Worm (Caenorhabditis elegans) whole organism, L4 larva: ENCODE results near the gene pri-1.

Experiments used
- F10B5.3 ChIP-seq: sonication (generic microtip); optimal IDR thresholded peaks from 2 replicates; lab custom pipeline; 2016; ENCODE audit warnings: mild to moderate bottlenecking, missing genetic modification characterization, missing compliant biosample characterization
- T26A8.4 ChIP-seq: fragments of 200-800 bp; sonication (Bioruptor generic); IDR thresholded peaks from 2 replicates; pipeline ENCODE4 v1.3.6; 2022; ENCODE audit warnings: missing genetic modification characterization, missing compliant biosample characterization
- Y105C5A.15 ChIP-seq: fragments of 200-800 bp; sonication (Bioruptor generic); IDR thresholded peaks from 2 replicates; pipeline ENCODE4 v1.3.6; 2022; ENCODE audit warnings: missing genetic modification characterization, missing compliant biosample characterization
- aha-1 ChIP-seq: fragments of 150-350 bp; peaks from one replicate; lab custom pipeline; 2014; ENCODE audit warnings: missing biosample characterization, missing genetic modification characterization
- ama-1 ChIP-seq: fragments of 150-350 bp; optimal IDR thresholded peaks from 2 replicates; lab custom pipeline; 2014; ENCODE audit warnings: inconsistent platforms, mixed read lengths
- ceh-20 ChIP-seq: fragments of 200-800 bp; sonication (Bioruptor generic); IDR thresholded peaks from 2 replicates; pipeline ENCODE4 v1.3.6; 2022; ENCODE audit warnings: missing genetic modification reagents, missing genetic modification characterization, missing compliant biosample characterization
- ceh-32 ChIP-seq: sonication (generic microtip); optimal IDR thresholded peaks from 2 replicates; lab custom pipeline; 2016; ENCODE audit warnings: mild to moderate bottlenecking, missing genetic modification characterization, missing compliant biosample characterization; ENCODE audit not compliant: poor library complexity
- ceh-62 ChIP-seq: sonication (generic microtip); optimal IDR thresholded peaks from 2 replicates; lab custom pipeline; 2017; ENCODE audit warnings: missing biosample characterization, missing genetic modification characterization
- cey-2 ChIP-seq: sonication (generic microtip); optimal IDR thresholded peaks from 3 replicates; lab custom pipeline; 2017; ENCODE audit warnings: missing genetic modification characterization, mild to moderate bottlenecking, missing compliant biosample characterization, antibody characterized with exemption, borderline replicate concordance; ENCODE audit not compliant: insufficient read depth
- ctbp-1 ChIP-seq: fragments of 200-800 bp; sonication (Bioruptor generic); IDR thresholded peaks from 2 replicates; pipeline ENCODE4 v1.3.6; 2022; ENCODE audit warnings: missing genetic modification reagents, missing genetic modification characterization, missing compliant biosample characterization
- daf-16 ChIP-seq, 3 experiments: sonication (generic microtip); optimal IDR thresholded peaks; 2 replicates each; lab custom pipeline; 2016 to 2017; ENCODE audit warnings: missing genetic modification characterization in 3 of 3, missing genetic modification reagents in 3 of 3, mild to moderate bottlenecking in 2 of 3, missing compliant biosample characterization in 2 of 3, missing biosample characterization in 1 of 3, moderate library complexity in 1 of 3
- daf-19 ChIP-seq: fragments of 200-800 bp; sonication (Bioruptor generic); conservative IDR thresholded peaks from 2 replicates; pipeline ENCODE4 v1.3.6; 2022; ENCODE audit warnings: missing genetic modification characterization, missing compliant biosample characterization
- daf-8 ChIP-seq: fragments of 200-800 bp; sonication (Bioruptor generic); IDR thresholded peaks from 2 replicates; pipeline ENCODE4 v1.3.6; 2022; ENCODE audit warnings: missing genetic modification characterization, missing compliant biosample characterization
- dmd-6 ChIP-seq: fragments of 200-800 bp; sonication (Bioruptor generic); IDR thresholded peaks from 2 replicates; pipeline ENCODE4 v1.3.6; 2022; ENCODE audit warnings: missing genetic modification reagents, missing genetic modification characterization, missing compliant biosample characterization
- dmd-8 ChIP-seq: fragments of 200-800 bp; sonication (Bioruptor generic); IDR thresholded peaks from 2 replicates; pipeline ENCODE4 v1.3.6; 2022; ENCODE audit warnings: missing genetic modification characterization, missing compliant biosample characterization
- dpl-1 ChIP-seq: fragments of 150-350 bp; optimal IDR thresholded peaks from 2 replicates; lab custom pipeline; 2014; ENCODE audit warnings: missing biosample characterization, missing genetic modification reagents, missing genetic modification characterization
- duxl-1 ChIP-seq: sonication (generic microtip); optimal IDR thresholded peaks from 2 replicates; lab custom pipeline; 2016; ENCODE audit warnings: mild to moderate bottlenecking, missing genetic modification characterization, moderate library complexity, missing compliant biosample characterization; ENCODE audit not compliant: poor library complexity
- dve-1 ChIP-seq: sonication (generic microtip); optimal IDR thresholded peaks from 2 replicates; lab custom pipeline; 2017; ENCODE audit warnings: antibody characterized with exemption, mild to moderate bottlenecking, missing genetic modification characterization, missing compliant biosample characterization; ENCODE audit not compliant: insufficient read depth
- egl-43 ChIP-seq: fragments of 200-800 bp; sonication (Bioruptor generic); IDR thresholded peaks from 2 replicates; pipeline ENCODE4 v1.3.6; 2022; ENCODE audit warnings: missing genetic modification reagents, missing genetic modification characterization, missing compliant biosample characterization
- fkh-10 ChIP-seq: fragments of 150-350 bp; optimal IDR thresholded peaks from 2 replicates; lab custom pipeline; 2014; ENCODE audit warnings: missing biosample characterization, missing genetic modification reagents, missing genetic modification characterization
- fos-1 ChIP-seq: fragments of 150-350 bp; optimal IDR thresholded peaks from 2 replicates; lab custom pipeline; 2014; ENCODE audit warnings: missing biosample characterization, missing genetic modification characterization
- hlh-11 ChIP-seq: fragments of 200-800 bp; sonication (Bioruptor generic); optimal IDR thresholded peaks from 2 replicates; lab custom pipeline; 2018; ENCODE audit warnings: mild to moderate bottlenecking, missing genetic modification characterization, missing compliant biosample characterization
- hlh-30 ChIP-seq: sonication (generic microtip); optimal IDR thresholded peaks from 2 replicates; lab custom pipeline; 2017; ENCODE audit warnings: antibody characterized with exemption, mild to moderate bottlenecking, missing genetic modification characterization, missing compliant biosample characterization; ENCODE audit not compliant: insufficient read depth
- jun-1 ChIP-seq: fragments of 150-350 bp; optimal IDR thresholded peaks from 2 replicates; lab custom pipeline; 2014; ENCODE audit warnings: missing biosample characterization, missing genetic modification reagents, missing genetic modification characterization
- lin-13 ChIP-seq: fragments of 150-350 bp; optimal IDR thresholded peaks from 2 replicates; lab custom pipeline; 2014; ENCODE audit warnings: missing biosample characterization, missing genetic modification reagents, missing genetic modification characterization
- lin-15B ChIP-seq: fragments of 150-350 bp; sonication (generic microtip); optimal IDR thresholded peaks from 3 replicates; lab custom pipeline; 2014; ENCODE audit warnings: missing biosample characterization, missing genetic modification characterization
- lin-38 ChIP-seq: fragments of 200-800 bp; sonication (Bioruptor generic); IDR thresholded peaks from 2 replicates; pipeline ENCODE4 v1.3.6; 2022; ENCODE audit warnings: missing genetic modification reagents, missing genetic modification characterization, missing compliant biosample characterization
- lir-3 ChIP-seq: sonication (generic microtip); optimal IDR thresholded peaks from 2 replicates; lab custom pipeline; 2016; ENCODE audit warnings: mild to moderate bottlenecking, missing genetic modification characterization, missing compliant biosample characterization
- lsy-2 ChIP-seq, 2 experiments: fragments of 150-350 bp in 1 of 2; sonication (generic microtip) in 1 of 2; optimal IDR thresholded peaks; 2 replicates each; lab custom pipeline; 2014 to 2017; ENCODE audit warnings: missing biosample characterization in 2 of 2, missing genetic modification characterization in 2 of 2
- mep-1 ChIP-seq: fragments of 150-350 bp; sonication (generic microtip); optimal IDR thresholded peaks from 3 replicates; lab custom pipeline; 2014; ENCODE audit warnings: missing biosample characterization, missing genetic modification characterization
- mes-2 ChIP-seq: sonication (generic microtip); optimal IDR thresholded peaks from 2 replicates; lab custom pipeline; 2016; ENCODE audit warnings: missing genotype, mild to moderate bottlenecking, missing genetic modification characterization, missing compliant biosample characterization; ENCODE audit not compliant: poor library complexity, severe bottlenecking
- nhr-10 ChIP-seq: fragments of 150-350 bp; optimal IDR thresholded peaks from 2 replicates; lab custom pipeline; 2014; ENCODE audit warnings: missing biosample characterization, missing genetic modification characterization
- nhr-28 ChIP-seq: fragments of 150-350 bp; optimal IDR thresholded peaks from 2 replicates; lab custom pipeline; 2014; ENCODE audit warnings: missing biosample characterization, missing genetic modification characterization
- nhr-41 ChIP-seq: fragments of 200-800 bp; sonication (Bioruptor generic); IDR thresholded peaks from 2 replicates; pipeline ENCODE4 v1.3.6; 2022; ENCODE audit warnings: missing genetic modification reagents, missing genetic modification characterization, missing compliant biosample characterization
- nhr-6 ChIP-seq: fragments of 150-350 bp; optimal IDR thresholded peaks from 2 replicates; lab custom pipeline; 2014; ENCODE audit warnings: missing biosample characterization, missing genetic modification characterization
- nhr-77 ChIP-seq: fragments of 150-350 bp; optimal IDR thresholded peaks from 2 replicates; lab custom pipeline; 2014; ENCODE audit warnings: missing biosample characterization, missing genetic modification characterization
- pha-4 ChIP-seq, 2 experiments: fragments of 150-350 bp in 1 of 2; fragments of 200-800 bp in 1 of 2; sonication (Bioruptor generic) in 1 of 2; IDR thresholded peaks in 1 of 2; optimal IDR thresholded peaks in 1 of 2; 2 replicates each; pipeline versions ENCODE4 v1.3.6 to Lab custom; 2014 to 2022; ENCODE audit warnings: missing genetic modification characterization in 2 of 2, missing genetic modification reagents in 2 of 2, missing biosample characterization in 1 of 2, missing compliant biosample characterization in 1 of 2
- pqm-1 ChIP-seq: sonication (generic microtip); optimal IDR thresholded peaks from 2 replicates; lab custom pipeline; 2017; ENCODE audit warnings: missing biosample characterization, missing genetic modification characterization
- set-16 ChIP-seq: fragments of 200-800 bp; sonication (Bioruptor generic); IDR thresholded peaks from 2 replicates; pipeline ENCODE4 v1.3.6; 2022; ENCODE audit warnings: missing genetic modification reagents, missing genetic modification characterization, missing compliant biosample characterization
- tra-1 ChIP-seq: fragments of 200-800 bp; sonication (Bioruptor generic); IDR thresholded peaks from 2 replicates; pipeline ENCODE4 v1.3.6; 2022; ENCODE audit warnings: missing genetic modification reagents, missing genetic modification characterization, missing compliant biosample characterization
- unc-62 ChIP-seq, 3 experiments: fragments of 150-350 bp in 1 of 3; sonication (generic microtip); optimal IDR thresholded peaks in 2 of 3; peaks in 1 of 3; 1 replicate in 1 of 3; 2 replicates in 2 of 3; lab custom pipeline; 2014 to 2017; ENCODE audit warnings: missing biosample characterization in 3 of 3, missing genetic modification characterization in 3 of 3, missing genetic modification reagents in 3 of 3, missing genotype in 1 of 3
- vab-7 ChIP-seq: fragments of 200-800 bp; sonication (Bioruptor generic); IDR thresholded peaks from 2 replicates; pipeline ENCODE4 v1.3.6; 2022; ENCODE audit warnings: missing genetic modification reagents, missing genetic modification characterization, missing compliant biosample characterization
- zip-2 ChIP-seq: fragments of 150-350 bp; optimal IDR thresholded peaks from 2 replicates; lab custom pipeline; 2014; ENCODE audit warnings: missing biosample characterization, missing genetic modification characterization
- ztf-7 ChIP-seq: fragments of 150-350 bp; optimal IDR thresholded peaks from 2 replicates; lab custom pipeline; 2014; ENCODE audit warnings: missing biosample characterization, missing genetic modification characterization

Gene pri-1

DNA sequence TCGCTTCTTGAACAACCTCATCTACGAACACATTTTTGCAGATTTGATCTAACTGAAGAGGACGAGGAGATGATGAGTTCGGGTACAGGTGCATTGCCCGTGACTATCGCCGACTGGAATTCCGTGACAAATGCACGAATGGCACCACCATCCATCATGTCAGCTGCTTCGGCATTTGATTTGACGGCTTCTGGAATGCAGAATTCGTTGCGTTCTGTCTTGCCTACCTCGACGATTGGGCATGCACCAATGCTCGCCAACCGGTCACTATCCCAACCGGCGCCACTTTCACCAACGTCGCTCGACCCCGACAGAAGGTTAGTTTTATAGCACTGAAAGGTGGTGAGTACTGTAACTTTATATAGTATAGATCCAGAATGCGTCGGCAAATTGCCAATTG lies 9.4 kb upstream of the pri-1 start:
- TF ChIP-seq unc-62 (GFP tag; optimal IDR thresholded peaks at IDR 0.05 in 1 of 2; lab: Kevin White, UChicago) (peak in 1 of 2 experiments; percentile 33), unc-62 (tag; optimal IDR thresholded peaks at IDR 0.05; lab: Kevin White, UChicago) (no peak), lin-38 (GFP tag; lab: Robert Waterston, UW) (no peak), dmd-8 (GFP tag; lab: Robert Waterston, UW) (0 out of 2 replicates have a peak, but pooled peaks have one; percentile 22), aha-1 (tag; lab: Kevin White, UChicago) (peak; percentile 75), set-16 (GFP tag; lab: Robert Waterston, UW) (peak; percentile 45), lir-3 (tag; lab: Kevin White, UChicago) (no peak), hlh-11 (no peak)
- TF ChIP-seq, all 104 proteins: peak for 4

- TF ChIP-seq mes-2 (tag; lab: Kevin White, UChicago) (peak; percentile 11), jun-1 (tag; lab: Kevin White, UChicago) (no peak), cey-2 (tag; lab: Kevin White, UChicago) (no peak), ama-1 (no peak), pqm-1 (tag; lab: Kevin White, UChicago) (peak; percentile 87), tra-1 (GFP tag; lab: Robert Waterston, UW) (no peak), pha-4 (GFP tag; IDR thresholded peaks at IDR 0.05; lab: Robert Waterston, UW) (no peak), pha-4 (tag; optimal IDR thresholded peaks at IDR 0.05; lab: Kevin White, UChicago) (no peak), nhr-77 (tag; lab: Kevin White, UChicago) (peak; percentile 42), lsy-2 (tag; optimal IDR thresholded peaks at IDR 0.05; lab: Kevin White, UChicago) (peak in 1 of 2 experiments; percentile 28), dve-1 (peak; percentile 57), ceh-20 (no peak), ztf-7 (no peak), daf-8 (GFP tag; lab: Robert Waterston, UW) (no peak), mep-1 (tag; lab: Kevin White, UChicago) (peak; percentile 5), daf-19 (no peak), daf-16 (GFP tag; optimal IDR thresholded peaks at IDR 0.05; lab: Kevin White, UChicago) (no peak), daf-16 (tag; optimal IDR thresholded peaks at IDR 0.05; lab: Kevin White, UChicago) (peak; percentile 84), dmd-6 (GFP tag; lab: Robert Waterston, UW) (peak; percentile 53), hlh-30 (peak; percentile 55), nhr-28 (tag; lab: Kevin White, UChicago) (peak; percentile 77), dpl-1 (GFP tag; lab: Kevin White, UChicago) (no peak)
Observed at ce11 chrIII:9621840-9622525, 7.9 kb upstream of the pri-1 start.

DNA sequence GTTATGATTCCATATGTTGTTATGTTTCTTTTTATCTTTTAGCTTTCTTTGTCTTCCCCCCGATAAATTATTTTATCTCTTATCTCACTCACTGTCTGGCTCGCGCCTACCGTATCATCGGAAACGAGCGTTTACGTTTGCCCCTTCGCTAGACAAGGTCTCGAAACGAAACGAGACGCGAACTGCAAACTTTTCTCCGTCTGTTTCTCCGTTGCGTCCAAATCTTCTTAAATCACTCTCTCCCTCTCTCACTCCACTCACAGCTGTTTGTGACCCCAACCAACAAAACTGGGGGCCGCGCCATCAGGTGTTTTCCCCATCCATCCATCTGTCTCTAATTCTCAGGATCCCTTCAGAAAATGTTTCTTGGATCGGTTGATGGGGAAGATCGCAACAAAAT lies 6.1 kb upstream of the pri-1 start:
- TF ChIP-seq lin-15B (no peak), fkh-10 (GFP tag; lab: Kevin White, UChicago) (no peak), zip-2 (tag; lab: Kevin White, UChicago) (no peak), lir-3 (tag; lab: Kevin White, UChicago) (no peak), egl-43 (no peak), aha-1 (tag; lab: Kevin White, UChicago) (peak; percentile 95), ama-1 (no peak), T26A8.4 (GFP tag; lab: Robert Waterston, UW) (no peak), duxl-1 (tag; lab: Kevin White, UChicago) (no peak), nhr-10 (tag; lab: Kevin White, UChicago) (no peak), nhr-41 (GFP tag; lab: Robert Waterston, UW) (no peak), ceh-32 (tag; lab: Kevin White, UChicago) (no peak), lin-13 (no peak), mes-2 (tag; lab: Kevin White, UChicago) (peak; percentile 15), unc-62 (GFP tag; optimal IDR thresholded peaks at IDR 0.05 in 1 of 2; lab: Kevin White, UChicago) (no peak), unc-62 (tag; optimal IDR thresholded peaks at IDR 0.05; lab: Kevin White, UChicago) (no peak), F10B5.3 (tag; lab: Kevin White, UChicago) (no peak), vab-7 (no peak), fos-1 (tag; lab: Kevin White, UChicago) (no peak), daf-16 (GFP tag; optimal IDR thresholded peaks at IDR 0.05; lab: Kevin White, UChicago) (peak in 1 of 2 experiments; percentile 77), daf-16 (tag; optimal IDR thresholded peaks at IDR 0.05; lab: Kevin White, UChicago) (peak; percentile 15), hlh-30 (peak; percentile 51), daf-8 (GFP tag; lab: Robert Waterston, UW) (no peak), nhr-28 (tag; lab: Kevin White, UChicago) (peak; percentile 6), nhr-6 (tag; lab: Kevin White, UChicago) (no peak), lin-38 (GFP tag; lab: Robert Waterston, UW) (no peak), Y105C5A.15 (GFP tag; lab: Robert Waterston, UW) (no peak), ceh-62 (tag; lab: Kevin White, UChicago) (no peak), ctbp-1 (GFP tag; lab: Robert Waterston, UW) (0 out of 2 replicates have a peak, but pooled peaks have one; percentile 20)
